In the genomic region with DNA sequence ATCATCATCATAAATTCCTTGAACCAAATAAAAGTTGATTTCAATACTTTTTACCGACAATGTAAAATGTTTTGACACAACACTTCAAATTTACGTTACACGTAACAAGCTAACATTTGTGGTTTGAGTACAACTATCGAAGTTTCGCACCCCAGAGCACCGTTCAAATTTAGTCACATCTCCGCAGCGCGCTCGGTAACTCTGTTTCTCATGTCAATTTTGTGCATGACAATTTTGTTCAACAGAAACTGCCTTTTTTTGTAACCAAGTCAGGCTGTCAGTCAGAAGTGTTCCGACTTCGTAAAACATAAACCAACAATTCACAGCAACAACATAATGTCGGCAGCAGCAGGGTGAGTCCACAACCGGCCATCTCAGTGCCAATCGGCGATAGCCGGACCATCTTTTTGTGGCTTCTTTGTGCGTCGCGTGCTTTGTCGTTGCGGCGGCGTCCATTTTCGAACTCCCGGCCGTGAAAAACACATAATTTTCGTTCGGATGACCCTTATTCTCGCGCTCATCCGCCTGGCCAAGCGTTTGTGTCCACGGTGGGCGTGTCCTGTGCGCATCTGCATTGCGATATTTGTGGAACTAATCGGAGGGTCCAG, we compare ENCODE assay signal across 1 fruit fly cellular context.
A peak's percentile ranks its signal among the peaks of the same experiment; 100 is the strongest.
TF ChIP-seq lines count a peak whose summit lies in the region.

p23 (plus strand) TSS at position 194 of the 608 bp plus-strand sequence.

TF ChIP-seq in whole organism, embryonic, 481 proteins besides CTCF, POLR2A, EP300 and RAD21 (continued from another document):
- TF ChIP-seq Lhr (GFP tag; optimal IDR thresholded peaks at IDR 0.05; lab: Kevin White, UChicago) (peak; percentile 92), sima (GFP tag; optimal IDR thresholded peaks at IDR 0.05; lab: Kevin White, UChicago) (no peak), da (GFP tag; optimal IDR thresholded peaks at IDR 0.05; lab: Kevin White, UChicago) (no peak), Ptx1 (GFP tag; IDR thresholded peaks at IDR 0.05; lab: Robert Waterston, UW) (no peak), hb (GFP tag; IDR thresholded peaks at IDR 0.05; lab: Robert Waterston, UW; ENCODE audit: partially characterized antibody) (no peak), nom (GFP tag; optimal IDR thresholded peaks at IDR 0.05; lab: Kevin White, UChicago) (no peak), tup (GFP tag; optimal IDR thresholded peaks at IDR 0.05; lab: Kevin White, UChicago) (no peak), az2 (GFP tag; optimal IDR thresholded peaks at IDR 0.05; lab: Kevin White, UChicago) (no peak), Rfx (GFP tag; IDR thresholded peaks at IDR 0.05; lab: Robert Waterston, UW) (peak; percentile 63), CG3407 (GFP tag; optimal IDR thresholded peaks at IDR 0.05; lab: Kevin White, UChicago) (no peak), Trl (optimal IDR thresholded peaks at IDR 0.05; lab: Kevin White, UChicago) (no peak), Trl (GFP tag; optimal IDR thresholded peaks at IDR 0.05; lab: Kevin White, UChicago) (no peak), otp (GFP tag; IDR thresholded peaks at IDR 0.05; lab: Robert Waterston, UW) (no peak), ftz-f1 (GFP tag; optimal IDR thresholded peaks at IDR 0.05; lab: Kevin White, UChicago) (no peak), Oaz (GFP tag; IDR thresholded peaks at IDR 0.05; lab: Robert Waterston, UW) (no peak), crp (GFP tag; optimal IDR thresholded peaks at IDR 0.05; lab: Kevin White, UChicago) (peak in 1 of 2 experiments; percentile 11), CG10267 (tag; optimal IDR thresholded peaks at IDR 0.05; lab: Kevin White, UChicago) (peak; percentile 45), dm (GFP tag; optimal IDR thresholded peaks at IDR 0.05; lab: Kevin White, UChicago) (peak; percentile 70), CG17385 (GFP tag; optimal IDR thresholded peaks at IDR 0.05; lab: Kevin White, UChicago) (no peak), Hsf (GFP tag; optimal IDR thresholded peaks at IDR 0.05; lab: Kevin White, UChicago) (peak; percentile 9), NK7.1 (GFP tag; optimal IDR thresholded peaks at IDR 0.05; lab: Kevin White, UChicago) (no peak), CG12769 (tag; optimal IDR thresholded peaks at IDR 0.05; lab: Kevin White, UChicago) (no peak), Pdp1 (GFP tag; optimal IDR thresholded peaks at IDR 0.05; lab: Kevin White, UChicago) (peak in 1 of 2 experiments; percentile 86), CrebB (tag; optimal IDR thresholded peaks at IDR 0.05; lab: Kevin White, UChicago) (no peak), Elba2 (GFP tag; optimal IDR thresholded peaks at IDR 0.05; lab: Kevin White, UChicago) (no peak), Eip74EF (GFP tag; optimal IDR thresholded peaks at IDR 0.05; lab: Kevin White, UChicago) (no peak), Chrac-16 (GFP tag; optimal IDR thresholded peaks at IDR 0.05; lab: Kevin White, UChicago) (no peak), CG17328 (GFP tag; IDR thresholded peaks at IDR 0.05; lab: Robert Waterston, UW) (no peak), CG10959 (GFP tag; IDR thresholded peaks at IDR 0.05; lab: Robert Waterston, UW) (no peak), CG4854 (GFP tag; optimal IDR thresholded peaks at IDR 0.05; lab: Kevin White, UChicago) (no peak), PHDP (tag; optimal IDR thresholded peaks at IDR 0.05; lab: Kevin White, UChicago) (no peak), run (tag; optimal IDR thresholded peaks at IDR 0.05; lab: Kevin White, UChicago) (no peak), Tbp (GFP tag; optimal IDR thresholded peaks at IDR 0.05; lab: Kevin White, UChicago) (no peak), chif (GFP tag; optimal IDR thresholded peaks at IDR 0.05; lab: Kevin White, UChicago) (no peak), tna (GFP tag; IDR thresholded peaks at IDR 0.05; lab: Robert Waterston, UW; ENCODE audit: partially characterized antibody) (peak; percentile 9; the same call in 1 of the 2 replicates), corto (GFP tag; optimal IDR thresholded peaks at IDR 0.05; lab: Kevin White, UChicago) (no peak), CG7556 (GFP tag; optimal IDR thresholded peaks at IDR 0.05; lab: Kevin White, UChicago) (no peak), Kr (GFP tag; optimal IDR thresholded peaks at IDR 0.05; lab: Kevin White, UChicago) (no peak), schlank (tag; optimal IDR thresholded peaks at IDR 0.05; lab: Kevin White, UChicago) (no peak), CG11398 (GFP tag; optimal IDR thresholded peaks at IDR 0.05; lab: Kevin White, UChicago) (no peak), insv (GFP tag; optimal IDR thresholded peaks at IDR 0.05; lab: Kevin White, UChicago) (peak in 1 of 2 experiments; percentile 29), Taf1 (GFP tag; IDR thresholded peaks at IDR 0.05; lab: Robert Waterston, UW) (no peak), Dad (GFP tag; optimal IDR thresholded peaks at IDR 0.05; lab: Kevin White, UChicago) (peak; percentile 15), ci (GFP tag; IDR thresholded peaks at IDR 0.05; lab: Robert Waterston, UW) (0 out of 3 replicates have a peak, but pooled peaks have one; percentile 12), CG4820 (GFP tag; optimal IDR thresholded peaks at IDR 0.05; lab: Kevin White, UChicago) (no peak), hkb (optimal IDR thresholded peaks at IDR 0.05; lab: Kevin White, UChicago) (peak; percentile 83), hkb (GFP tag; IDR thresholded peaks at IDR 0.05; lab: Robert Waterston, UW) (no peak), Meics (GFP tag; optimal IDR thresholded peaks at IDR 0.05; lab: Kevin White, UChicago) (no peak), tap (tag; optimal IDR thresholded peaks at IDR 0.05; lab: Kevin White, UChicago) (no peak), Nf-YC (tag; optimal IDR thresholded peaks at IDR 0.05; lab: Kevin White, UChicago) (no peak), CG15073 (GFP tag; optimal IDR thresholded peaks at IDR 0.05; lab: Kevin White, UChicago) (no peak), Fer2 (tag; optimal IDR thresholded peaks at IDR 0.05; lab: Kevin White, UChicago) (no peak), grau (tag; optimal IDR thresholded peaks at IDR 0.05; lab: Kevin White, UChicago) (no peak), CG30020 (tag; optimal IDR thresholded peaks at IDR 0.05; lab: Kevin White, UChicago) (no peak), YL-1 (GFP tag; optimal IDR thresholded peaks at IDR 0.05; lab: Kevin White, UChicago) (peak; percentile 84), Doc3 (GFP tag; IDR thresholded peaks at IDR 0.05; lab: Robert Waterston, UW; ENCODE audit: partially characterized antibody) (no peak), danr (GFP tag; IDR thresholded peaks at IDR 0.05; lab: Robert Waterston, UW) (no peak), Dip3 (GFP tag; optimal IDR thresholded peaks at IDR 0.05; lab: Kevin White, UChicago) (no peak), bcd (GFP tag; optimal IDR thresholded peaks at IDR 0.05; lab: Kevin White, UChicago) (no peak), nerfin-2 (GFP tag; IDR thresholded peaks at IDR 0.05; lab: Robert Waterston, UW; ENCODE audit: partially characterized antibody) (0 out of 2 replicates have a peak, but pooled peaks have one; percentile 50), CG3281 (GFP tag; optimal IDR thresholded peaks at IDR 0.05; lab: Kevin White, UChicago) (no peak), CG32767 (GFP tag; IDR thresholded peaks at IDR 0.05; lab: Robert Waterston, UW) (no peak), CG3847 (GFP tag; IDR thresholded peaks at IDR 0.05; lab: Robert Waterston, UW) (peak; percentile 81), CG17186 (GFP tag; optimal IDR thresholded peaks at IDR 0.05; lab: Kevin White, UChicago) (peak; percentile 33), CG11085 (GFP tag; IDR thresholded peaks at IDR 0.05; lab: Robert Waterston, UW) (no peak), CG2875 (GFP tag; optimal IDR thresholded peaks at IDR 0.05; lab: Kevin White, UChicago) (no peak), CG8359 (GFP tag; optimal IDR thresholded peaks at IDR 0.05; lab: Kevin White, UChicago; ENCODE audit: borderline replicate concordance) (no peak), trh (GFP tag; optimal IDR thresholded peaks at IDR 0.05; lab: Kevin White, UChicago) (no peak), Jarid2 (GFP tag; optimal IDR thresholded peaks at IDR 0.05; lab: Kevin White, UChicago) (no peak), Opbp (GFP tag; IDR thresholded peaks at IDR 0.05; lab: Robert Waterston, UW; ENCODE audit: partially characterized antibody) (peak; percentile 61; the same call in 2 of the 3 replicates), CG16815 (GFP tag; optimal IDR thresholded peaks at IDR 0.05; lab: Kevin White, UChicago) (no peak), CG30403 (GFP tag; optimal IDR thresholded peaks at IDR 0.05; lab: Kevin White, UChicago) (no peak), Blimp-1 (GFP tag; optimal IDR thresholded peaks at IDR 0.05; lab: Kevin White, UChicago) (no peak), pros (GFP tag; optimal IDR thresholded peaks at IDR 0.05; lab: Kevin White, UChicago) (no peak), CG9727 (GFP tag; optimal IDR thresholded peaks at IDR 0.05; lab: Kevin White, UChicago) (no peak), CG2116 (GFP tag; optimal IDR thresholded peaks at IDR 0.05; lab: Kevin White, UChicago) (peak; percentile 1), jing (GFP tag; optimal IDR thresholded peaks at IDR 0.05; lab: Kevin White, UChicago) (no peak), CG5245 (GFP tag; optimal IDR thresholded peaks at IDR 0.05; lab: Kevin White, UChicago) (no peak)
